Worm (Caenorhabditis elegans): ENCODE measurements around the gene F09C6.3.

DNA sequence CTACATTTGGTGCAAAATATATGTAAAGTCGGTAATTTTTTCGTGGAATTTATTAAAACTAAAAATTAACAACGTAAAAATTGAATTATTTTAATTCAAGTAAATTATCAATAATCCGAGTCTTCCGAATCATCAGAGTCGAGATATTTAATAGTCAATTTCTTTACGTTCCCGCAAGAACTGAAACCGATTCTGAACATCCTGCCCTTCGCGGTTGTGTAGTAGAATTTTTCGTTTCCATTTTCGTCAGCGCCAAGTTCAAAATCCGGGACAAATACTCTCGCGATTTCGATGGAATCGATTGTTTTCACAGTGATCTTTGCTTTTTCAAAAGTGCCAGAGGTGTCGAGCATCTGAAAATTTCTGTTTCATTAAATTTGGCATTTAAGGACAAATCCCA, 39.7 kb upstream of the F09C6.3 start:
- TF ChIP-seq him-1 (tag; optimal IDR thresholded peaks at IDR 0.05) = no peak
- no peak for TF ChIP-seq W03F9.2 (tag; optimal IDR thresholded peaks at IDR 0.05)
- no peak for TF ChIP-seq dao-5 (tag; optimal IDR thresholded peaks at IDR 0.05)
